Fruit fly (Drosophila melanogaster) whole organism, embryonic: ENCODE results near the gene TbCMF46.

Source experiments
- Atf3 ChIP-seq: fragments of 200-800 bp; sonication (Bioruptor generic); optimal IDR thresholded peaks from 3 replicates; lab custom pipeline; 2016; ENCODE audit warnings: missing biosample characterization, missing genetic modification characterization
- Awh ChIP-seq: fragments of 200-800 bp; sonication (Bioruptor generic); IDR thresholded peaks from 2 replicates; pipeline ENCODE4, ENCODE4 v1.3.6; 2022; ENCODE audit warnings: missing biosample characterization, missing genetic modification characterization
- CG10959 ChIP-seq: fragments of 200-800 bp; sonication (Bioruptor generic); IDR thresholded peaks from 2 replicates; pipeline ENCODE4 v1.3.6; 2022; ENCODE audit warnings: missing biosample characterization, missing genetic modification characterization
- CG11456 ChIP-seq: fragments of 200-800 bp; sonication (Bioruptor generic); IDR thresholded peaks from 3 replicates; pipeline ENCODE4 v1.3.6; 2022; ENCODE audit warnings: missing biosample characterization, missing genetic modification characterization
- CG11504 ChIP-seq: fragments of 200-800 bp; sonication (Bioruptor generic); optimal IDR thresholded peaks from 3 replicates; lab custom pipeline; 2019; ENCODE audit warnings: missing biosample characterization, mild to moderate bottlenecking, missing genetic modification characterization, moderate library complexity
- CG13894 ChIP-seq: fragments of 200-800 bp; sonication (Bioruptor generic); optimal IDR thresholded peaks from 3 replicates; lab custom pipeline; 2018; ENCODE audit warnings: missing biosample characterization, mild to moderate bottlenecking, missing genetic modification characterization, moderate library complexity
- CG14050 ChIP-seq: fragments of 200-800 bp; sonication (Bioruptor generic); IDR thresholded peaks from 3 replicates; pipeline ENCODE4 v1.3.6; 2022; ENCODE audit warnings: missing biosample characterization, missing genetic modification characterization
- CG15073 ChIP-seq: fragments of 200-800 bp; sonication (Bioruptor generic); optimal IDR thresholded peaks from 2 replicates; lab custom pipeline; 2016; ENCODE audit warnings: missing biosample characterization, missing genetic modification characterization
- CG1603 ChIP-seq: fragments of 200-800 bp; sonication (Bioruptor generic); optimal IDR thresholded peaks from 2 replicates; lab custom pipeline; 2019; ENCODE audit warnings: missing biosample characterization, mild to moderate bottlenecking, missing genetic modification characterization, moderate library complexity
- CG3407 ChIP-seq: fragments of 200-800 bp; sonication (Bioruptor generic); optimal IDR thresholded peaks from 2 replicates; lab custom pipeline; 2018; ENCODE audit warnings: missing biosample characterization, mild to moderate bottlenecking, missing genetic modification characterization
- CG3995 ChIP-seq: fragments of 200-800 bp; sonication (Bioruptor generic); optimal IDR thresholded peaks from 3 replicates; lab custom pipeline; 2016; ENCODE audit warnings: missing biosample characterization, missing genetic modification characterization
- CG42726 ChIP-seq: fragments of 200-800 bp; sonication (Bioruptor generic); IDR thresholded peaks from 2 replicates; pipeline ENCODE4 v1.3.6; 2022; ENCODE audit warnings: missing biosample characterization, missing genetic modification characterization; ENCODE audit not compliant: partially characterized antibody
- CG7556 ChIP-seq: fragments of 200-800 bp; sonication (Bioruptor generic); optimal IDR thresholded peaks from 2 replicates; lab custom pipeline; 2017; ENCODE audit warnings: missing biosample characterization, mild to moderate bottlenecking, missing genetic modification characterization
- CG8290 ChIP-seq, 3 experiments: fragments of 200-800 bp; sonication (Bioruptor generic); optimal IDR thresholded peaks; 2 replicates each; lab custom pipeline; 2016 to 2019; ENCODE audit warnings: missing biosample characterization in 3 of 3, missing genetic modification characterization in 3 of 3, mild to moderate bottlenecking in 2 of 3, moderate library complexity in 1 of 3
- CG8765 ChIP-seq: fragments of 200-800 bp; sonication (Bioruptor generic); IDR thresholded peaks from 2 replicates; pipeline ENCODE4 v1.3.6; 2022; ENCODE audit warnings: missing biosample characterization, missing genetic modification characterization
- Chrac-16 ChIP-seq: fragments of 200-800 bp; sonication (Bioruptor generic); optimal IDR thresholded peaks from 3 replicates; lab custom pipeline; 2016; ENCODE audit warnings: missing biosample characterization, missing genetic modification characterization
- E2f2 ChIP-seq: fragments of 200-800 bp; sonication (Bioruptor generic); IDR thresholded peaks from 2 replicates; pipeline ENCODE4 v1.3.6; 2022; ENCODE audit warnings: missing biosample characterization, missing genetic modification characterization
- Fer1 ChIP-seq: fragments of 200-800 bp; sonication (Bioruptor generic); optimal IDR thresholded peaks from 2 replicates; lab custom pipeline; 2017; ENCODE audit warnings: missing biosample characterization, mild to moderate bottlenecking, missing genetic modification characterization
- Hey ChIP-seq: fragments of 200-800 bp; sonication (Bioruptor generic); optimal IDR thresholded peaks from 3 replicates; lab custom pipeline; 2018; ENCODE audit warnings: missing biosample characterization, mild to moderate bottlenecking, missing genetic modification characterization
- HmgD ChIP-seq: fragments of 200-800 bp; sonication (Bioruptor generic); optimal IDR thresholded peaks from 3 replicates; lab custom pipeline; 2016; ENCODE audit warnings: missing biosample characterization, missing genetic modification characterization
- HmgZ ChIP-seq: fragments of 200-800 bp; sonication (Bioruptor generic); optimal IDR thresholded peaks from 2 replicates; lab custom pipeline; 2018; ENCODE audit warnings: missing biosample characterization, mild to moderate bottlenecking, missing genetic modification characterization
- NK7.1 ChIP-seq: fragments of 200-800 bp; sonication (Bioruptor generic); optimal IDR thresholded peaks from 3 replicates; lab custom pipeline; 2016; ENCODE audit warnings: missing biosample characterization, missing genetic modification characterization
- Oaz ChIP-seq: fragments of 200-800 bp; sonication (Bioruptor generic); IDR thresholded peaks from 2 replicates; pipeline ENCODE4 v1.3.6; 2022; ENCODE audit warnings: missing biosample characterization, missing genetic modification characterization
- Ssrp ChIP-seq: fragments of 200-800 bp; sonication (Bioruptor generic); optimal IDR thresholded peaks from 2 replicates; lab custom pipeline; 2018; ENCODE audit warnings: missing biosample characterization, mild to moderate bottlenecking, missing genetic modification characterization, moderate library complexity
- Trl ChIP-seq, 3 experiments: fragments of >200 bp in 2 of 3; fragments of 200-800 bp in 1 of 3; sonication (Bioruptor generic) in 1 of 3; optimal IDR thresholded peaks; 2 replicates in 1 of 3; 3 replicates in 2 of 3; lab custom pipeline; 2016 to 2017; ENCODE audit warnings: missing biosample characterization in 1 of 3, missing genetic modification characterization in 1 of 3
- br ChIP-seq: fragments of >200 bp; optimal IDR thresholded peaks from 2 replicates; lab custom pipeline; 2017
- dmrt99B ChIP-seq: fragments of 200-800 bp; sonication (Bioruptor generic); optimal IDR thresholded peaks from 2 replicates; lab custom pipeline; 2018; ENCODE audit warnings: missing biosample characterization, mild to moderate bottlenecking, missing genetic modification characterization, moderate library complexity
- ems ChIP-seq: fragments of 200-800 bp; sonication (Bioruptor generic); optimal IDR thresholded peaks from 3 replicates; lab custom pipeline; 2016; ENCODE audit warnings: missing biosample characterization, missing genetic modification characterization
- gro ChIP-seq: fragments of 200-800 bp; sonication (Bioruptor generic); optimal IDR thresholded peaks from 2 replicates; lab custom pipeline; 2016; ENCODE audit warnings: missing biosample characterization, missing genetic modification characterization
- hb ChIP-seq: fragments of 200-800 bp; sonication (Bioruptor generic); IDR thresholded peaks from 3 replicates; pipeline ENCODE4 v1.3.6; 2022; ENCODE audit warnings: missing biosample characterization, missing genetic modification characterization; ENCODE audit not compliant: partially characterized antibody
- kah ChIP-seq: fragments of 200-800 bp; sonication (Bioruptor generic); optimal IDR thresholded peaks from 2 replicates; lab custom pipeline; 2018; ENCODE audit warnings: missing biosample characterization, mild to moderate bottlenecking, missing genetic modification characterization
- lov ChIP-seq, 2 experiments: fragments of 200-800 bp in 1 of 2; fragments of >200 bp in 1 of 2; sonication (Bioruptor generic) in 1 of 2; IDR thresholded peaks in 1 of 2; optimal IDR thresholded peaks in 1 of 2; 2 replicates in 1 of 2; 3 replicates in 1 of 2; pipeline versions ENCODE4 v1.3.6 to Lab custom; 2017 to 2022; ENCODE audit warnings: missing biosample characterization in 1 of 2, missing genetic modification characterization in 1 of 2
- nerfin-1 ChIP-seq: fragments of 200-800 bp; sonication (Bioruptor generic); optimal IDR thresholded peaks from 3 replicates; lab custom pipeline; 2019; ENCODE audit warnings: missing biosample characterization, mild to moderate bottlenecking, missing genetic modification characterization, moderate library complexity
- nerfin-2 ChIP-seq: fragments of 200-800 bp; sonication (Bioruptor generic); IDR thresholded peaks from 2 replicates; pipeline ENCODE4 v1.3.6; 2022; ENCODE audit warnings: missing biosample characterization, missing genetic modification characterization; ENCODE audit not compliant: partially characterized antibody
- peb ChIP-seq: fragments of 200-800 bp; sonication (Bioruptor generic); IDR thresholded peaks from 2 replicates; pipeline ENCODE4 v1.3.6; 2022; ENCODE audit warnings: missing biosample characterization, missing genetic modification characterization
- sc ChIP-seq, 3 experiments: fragments of >200 bp in 2 of 3; fragments of 200-800 bp in 1 of 3; sonication (Bioruptor generic) in 1 of 3; optimal IDR thresholded peaks; 2 replicates in 2 of 3; 3 replicates in 1 of 3; lab custom pipeline; 2017; ENCODE audit warnings: mild to moderate bottlenecking in 1 of 3, missing biosample characterization in 1 of 3, missing genetic modification characterization in 1 of 3, missing genetic modification reagents in 1 of 3
- scrt ChIP-seq: fragments of 200-800 bp; sonication (Bioruptor generic); optimal IDR thresholded peaks from 2 replicates; lab custom pipeline; 2018; ENCODE audit warnings: missing biosample characterization, mild to moderate bottlenecking, missing genetic modification characterization, moderate library complexity
- sd ChIP-seq: fragments of 200-800 bp; sonication (Bioruptor generic); optimal IDR thresholded peaks from 3 replicates; lab custom pipeline; 2018; ENCODE audit warnings: missing biosample characterization, mild to moderate bottlenecking, missing genetic modification characterization, moderate library complexity
- sens ChIP-seq: fragments of 200-800 bp; sonication (Bioruptor generic); peaks from one replicate; lab custom pipeline; 2016; ENCODE audit warnings: missing biosample characterization, missing genetic modification characterization
- sens-2 ChIP-seq: fragments of 200-800 bp; sonication (Bioruptor generic); IDR thresholded peaks from 2 replicates; pipeline ENCODE4 v1.3.6; 2022; ENCODE audit warnings: missing biosample characterization, missing genetic modification characterization
- stwl ChIP-seq: fragments of 200-800 bp; sonication (Bioruptor generic); optimal IDR thresholded peaks from 3 replicates; lab custom pipeline; 2018; ENCODE audit warnings: missing biosample characterization, mild to moderate bottlenecking, missing genetic modification characterization, moderate library complexity
- tll ChIP-seq, 2 experiments: fragments of 200-800 bp in 1 of 2; fragments of >200 bp in 1 of 2; sonication (Bioruptor generic) in 1 of 2; optimal IDR thresholded peaks; 2 replicates each; lab custom pipeline; 2017 to 2019; ENCODE audit warnings: missing biosample characterization in 2 of 2, missing genetic modification characterization in 2 of 2, mild to moderate bottlenecking in 1 of 2, moderate library complexity in 1 of 2
- zen ChIP-seq: fragments of 200-800 bp; sonication (Bioruptor generic); optimal IDR thresholded peaks from 3 replicates; lab custom pipeline; 2018; ENCODE audit warnings: missing biosample characterization, mild to moderate bottlenecking, missing genetic modification characterization, moderate library complexity
- zen2 ChIP-seq: fragments of 200-800 bp; sonication (Bioruptor generic); IDR thresholded peaks from 3 replicates; pipeline ENCODE4 v1.3.6; 2022; ENCODE audit warnings: missing biosample characterization, missing genetic modification characterization; ENCODE audit not compliant: partially characterized antibody
- zfh2 ChIP-seq: fragments of 200-800 bp; sonication (Bioruptor generic); optimal IDR thresholded peaks from 2 replicates; lab custom pipeline; 2016; ENCODE audit warnings: missing biosample characterization, missing genetic modification characterization

Gene TbCMF46

DNA sequence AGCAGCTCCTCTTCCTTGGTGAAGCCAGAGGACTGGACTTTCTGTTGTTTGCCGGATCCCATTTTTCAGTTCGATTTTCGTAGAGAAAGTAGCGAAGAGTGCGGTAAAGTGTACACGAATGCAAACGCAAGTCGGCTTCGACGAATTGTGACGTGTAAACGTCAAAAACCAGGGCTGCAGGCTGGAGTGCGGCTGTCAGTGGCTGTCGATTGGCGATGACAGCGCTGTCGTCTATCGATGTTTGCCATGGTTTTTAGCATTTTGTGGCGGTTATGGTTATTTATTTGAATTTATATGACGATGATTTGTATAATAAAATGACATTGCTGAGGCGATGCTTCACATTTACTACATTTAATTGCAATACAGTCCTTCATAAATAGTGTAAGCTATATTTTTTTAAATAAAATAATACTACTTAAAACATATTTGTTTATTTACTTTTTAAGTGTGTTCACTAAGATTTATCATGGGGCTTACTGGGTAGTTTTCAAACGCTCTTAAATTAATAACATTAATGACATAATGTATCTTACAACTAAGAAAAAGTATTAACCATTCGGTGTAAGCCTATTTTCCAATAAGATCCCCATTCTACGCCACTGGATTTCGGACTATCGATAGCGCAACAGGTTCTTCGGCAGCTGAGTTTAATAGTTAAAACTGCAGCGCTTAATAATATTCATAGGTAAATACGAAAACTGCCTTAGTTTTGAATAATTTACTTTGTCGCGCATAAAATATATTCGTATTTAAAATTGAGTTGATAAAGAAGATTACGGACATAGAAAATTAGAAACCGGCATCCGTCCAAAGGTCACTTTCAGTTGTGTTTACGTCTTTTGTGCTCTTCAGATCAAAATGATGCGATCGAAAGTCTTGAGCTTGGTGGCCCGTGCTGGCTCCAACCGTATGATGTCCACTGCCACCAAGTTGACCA lies 6.4 kb downstream of the TbCMF46 start, which contains the start of the genes CG5885 and CG4598 (continued):
- TF ChIP-seq Chrac-16 (peak; percentile 70), ems (peak; percentile 11), hb (GFP tag; lab: Robert Waterston, UW) (peak; percentile 69), Ssrp (tag; lab: Kevin White, UChicago) (peak; percentile 70), nerfin-1 (peak; percentile 27), tll (GFP tag; optimal IDR thresholded peaks at IDR 0.05; lab: Kevin White, UChicago) (no peak), CG13894 (tag; lab: Kevin White, UChicago) (peak; percentile 53), Hey (no peak), sens-2 (GFP tag; lab: Robert Waterston, UW) (peak; percentile 72; the same call in 1 of the 2 replicates), CG8290 (GFP tag; optimal IDR thresholded peaks at IDR 0.05; lab: Kevin White, UChicago) (peak; percentile 46), CG8290 (tag; optimal IDR thresholded peaks at IDR 0.05; lab: Kevin White, UChicago) (peak in 1 of 2 experiments; percentile 76), CG1603 (tag; lab: Kevin White, UChicago) (peak; percentile 78), CG11504 (peak; percentile 84), nerfin-2 (GFP tag; lab: Robert Waterston, UW) (peak; percentile 69; the same call in 1 of the 2 replicates), sc (optimal IDR thresholded peaks at IDR 0.05; lab: Kevin White, UChicago) (no peak), sc (GFP tag; optimal IDR thresholded peaks at IDR 0.05; lab: Kevin White, UChicago) (peak; percentile 28), sens (GFP tag; lab: Kevin White, UChicago) (peak; percentile 89), zen (tag; lab: Kevin White, UChicago) (peak; percentile 7), HmgD (no peak), peb (GFP tag; lab: Robert Waterston, UW) (no peak), NK7.1 (GFP tag; lab: Kevin White, UChicago) (no peak), zfh2 (GFP tag; lab: Kevin White, UChicago) (peak; percentile 51), gro (GFP tag; lab: Kevin White, UChicago) (no peak), dmrt99B (tag; lab: Kevin White, UChicago) (peak; percentile 65), CG7556 (GFP tag; lab: Kevin White, UChicago) (peak; percentile 71), br (lab: Kevin White, UChicago) (no peak), CG8765 (no peak; the same call in 1 of the 2 replicates), CG42726 (GFP tag; lab: Robert Waterston, UW) (peak; percentile 76), lov (optimal IDR thresholded peaks at IDR 0.05; lab: Kevin White, UChicago) (no peak), lov (GFP tag; IDR thresholded peaks at IDR 0.05; lab: Robert Waterston, UW) (no peak), CG14050 (GFP tag; lab: Robert Waterston, UW) (no peak; the same call in 1 of the 3 replicates), Oaz (GFP tag; lab: Robert Waterston, UW) (0 out of 2 replicates have a peak, but pooled peaks have one; percentile 20), Fer1 (peak; percentile 48), stwl (tag; lab: Kevin White, UChicago) (peak; percentile 71), CG11456 (GFP tag; lab: Robert Waterston, UW) (peak; percentile 63), Awh (GFP tag; lab: Robert Waterston, UW) (peak; percentile 78), sd (tag; lab: Kevin White, UChicago) (peak; percentile 15), CG3995 (no peak), zen2 (GFP tag; lab: Robert Waterston, UW) (peak; percentile 72; the same call in 2 of the 3 replicates), Trl (optimal IDR thresholded peaks at IDR 0.05; lab: Kevin White, UChicago) (no peak), Trl (GFP tag; optimal IDR thresholded peaks at IDR 0.05; lab: Kevin White, UChicago) (peak; percentile 21), CG3407 (peak; percentile 54), Atf3 (peak; percentile 27), scrt (GFP tag; lab: Kevin White, UChicago) (peak; percentile 78), HmgZ (tag; lab: Kevin White, UChicago) (peak; percentile 55), E2f2 (GFP tag; lab: Robert Waterston, UW) (peak; percentile 95), kah (GFP tag; lab: Kevin White, UChicago) (peak; percentile 59), CG10959 (peak; percentile 52), CG15073 (GFP tag; lab: Kevin White, UChicago) (no peak)
